2 fruit fly cellular contexts compared by ENCODE assay signal in the genomic region with DNA sequence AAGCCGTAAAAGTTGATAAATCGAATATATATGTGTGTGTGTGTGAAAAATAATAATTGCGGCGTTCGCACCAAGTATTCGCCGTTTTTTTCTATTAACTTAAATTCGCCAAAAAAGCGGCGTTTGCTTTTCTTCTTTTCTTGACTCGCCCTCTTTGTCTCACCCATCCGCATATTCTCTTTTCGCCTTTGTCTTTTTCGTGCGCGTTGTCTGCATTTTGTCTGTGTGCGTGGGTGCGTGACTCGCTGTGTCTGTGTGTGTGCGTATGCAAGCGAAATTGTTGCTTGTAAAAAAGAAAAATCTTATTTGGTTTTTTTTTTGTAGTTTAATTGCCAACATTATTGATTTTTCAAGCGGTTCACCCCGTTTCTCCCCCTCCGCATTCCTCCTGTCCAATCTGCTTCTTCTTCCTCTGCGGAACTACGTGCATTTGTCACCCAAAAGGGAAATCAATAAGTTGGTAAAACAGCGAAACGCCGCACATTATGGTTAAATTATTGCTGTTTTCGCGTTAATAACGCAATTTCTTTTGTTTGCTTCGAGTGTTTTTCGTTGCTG.
A peak's percentile ranks its signal among the peaks of the same experiment; 100 is the strongest.
TF ChIP-seq lines count a peak whose summit lies in the region.

No protein-coding gene starts in this region.

TF ChIP-seq in whole organism, embryonic, 481 proteins besides CTCF, POLR2A, EP300 and RAD21 (continued from another document):
- TF ChIP-seq Abd-B (GFP tag; optimal IDR thresholded peaks at IDR 0.05; lab: Kevin White, UChicago) (no peak), Opbp (GFP tag; IDR thresholded peaks at IDR 0.05; lab: Robert Waterston, UW; ENCODE audit: partially characterized antibody) (no peak), CG17802 (tag; optimal IDR thresholded peaks at IDR 0.05; lab: Kevin White, UChicago) (no peak), Ets65A (GFP tag; lab: Kevin White, UChicago) (peak; percentile 55), CG2199 (GFP tag; IDR thresholded peaks at IDR 0.05; lab: Robert Waterston, UW) (no peak), ftz-f1 (GFP tag; optimal IDR thresholded peaks at IDR 0.05; lab: Kevin White, UChicago) (no peak), cg (GFP tag; optimal IDR thresholded peaks at IDR 0.05; lab: Kevin White, UChicago) (peak; percentile 37), mld (GFP tag; IDR thresholded peaks at IDR 0.05; lab: Robert Waterston, UW; ENCODE audit: partially characterized antibody) (no peak), CG6854 (GFP tag; optimal IDR thresholded peaks at IDR 0.05; lab: Kevin White, UChicago) (no peak), jigr1 (GFP tag; IDR thresholded peaks at IDR 0.05; lab: Robert Waterston, UW) (no peak), CG4328 (GFP tag; optimal IDR thresholded peaks at IDR 0.05; lab: Kevin White, UChicago) (no peak), Dll (GFP tag; IDR thresholded peaks at IDR 0.05; lab: Robert Waterston, UW; ENCODE audit: partially characterized antibody) (no peak), CG9797 (GFP tag; optimal IDR thresholded peaks at IDR 0.05; lab: Kevin White, UChicago) (no peak), CG17912 (GFP tag; optimal IDR thresholded peaks at IDR 0.05; lab: Kevin White, UChicago) (no peak), CG17359 (tag; optimal IDR thresholded peaks at IDR 0.05; lab: Kevin White, UChicago) (no peak), Adf1 (GFP tag; IDR thresholded peaks at IDR 0.05; lab: Robert Waterston, UW) (no peak), MBD-R2 (GFP tag; IDR thresholded peaks at IDR 0.05; lab: Robert Waterston, UW) (no peak), Dfd (GFP tag; optimal IDR thresholded peaks at IDR 0.05; lab: Kevin White, UChicago) (no peak), CG12219 (GFP tag; optimal IDR thresholded peaks at IDR 0.05; lab: Kevin White, UChicago) (no peak), chinmo (GFP tag; IDR thresholded peaks at IDR 0.05; lab: Robert Waterston, UW; ENCODE audit: partially characterized antibody) (peak; percentile 66; the same call in 1 of the 4 replicates), wek (GFP tag; optimal IDR thresholded peaks at IDR 0.05; lab: Kevin White, UChicago) (no peak), CG6791 (GFP tag; IDR thresholded peaks at IDR 0.05; lab: Robert Waterston, UW; ENCODE audit: partially characterized antibody) (no peak), tll (GFP tag; optimal IDR thresholded peaks at IDR 0.05; lab: Kevin White, UChicago) (no peak), trem (tag; optimal IDR thresholded peaks at IDR 0.05; lab: Kevin White, UChicago) (no peak), CG31365 (tag; optimal IDR thresholded peaks at IDR 0.05; lab: Kevin White, UChicago) (no peak), onecut (GFP tag; IDR thresholded peaks at IDR 0.05; lab: Robert Waterston, UW) (peak; percentile 90), Lhr (GFP tag; optimal IDR thresholded peaks at IDR 0.05; lab: Kevin White, UChicago) (no peak), pros (GFP tag; optimal IDR thresholded peaks at IDR 0.05; lab: Kevin White, UChicago) (peak; percentile 17)

TF ChIP-seq in whole organism, prepupa, 60 proteins besides CTCF, POLR2A, EP300 and RAD21 (continued from another document):
- TF ChIP-seq svp (GFP tag; lab: Kevin White, UChicago): no peak
- no peak for TF ChIP-seq CG8119 (GFP tag; IDR thresholded peaks at IDR 0.05; lab: Robert Waterston, UW)
- TF ChIP-seq Blimp-1 (GFP tag; optimal IDR thresholded peaks at IDR 0.05; lab: Kevin White, UChicago): no peak
